Fruit fly (Drosophila melanogaster) whole organism, embryonic: ENCODE data around the gene neb.
A peak's percentile ranks its signal among the peaks of the same experiment; 100 is the strongest.

ENCODE experiments used
- Ada2b ChIP-seq: fragments of 200-800 bp; sonication (Bioruptor generic); IDR thresholded peaks from 2 replicates; pipeline ENCODE4 v1.3.6; 2022; ENCODE audit warnings: missing biosample characterization, missing genetic modification characterization
- Atf3 ChIP-seq: fragments of 200-800 bp; sonication (Bioruptor generic); optimal IDR thresholded peaks from 3 replicates; lab custom pipeline; 2016; ENCODE audit warnings: missing biosample characterization, missing genetic modification characterization
- Bdp1 ChIP-seq: fragments of 200-800 bp; sonication (Bioruptor generic); optimal IDR thresholded peaks from 3 replicates; lab custom pipeline; 2016; ENCODE audit warnings: missing biosample characterization, missing genetic modification characterization
- CG10209 ChIP-seq: fragments of 200-800 bp; sonication (Bioruptor generic); optimal IDR thresholded peaks from 3 replicates; lab custom pipeline; 2017; ENCODE audit warnings: missing biosample characterization, mild to moderate bottlenecking, missing genetic modification characterization, missing genetic modification reagents
- CG10979 ChIP-seq: fragments of 200-800 bp; sonication (Bioruptor generic); optimal IDR thresholded peaks from 2 replicates; lab custom pipeline; 2018; ENCODE audit warnings: missing biosample characterization, mild to moderate bottlenecking, missing genetic modification characterization, moderate library complexity
- CG12299 ChIP-seq: fragments of 200-800 bp; sonication (Bioruptor generic); optimal IDR thresholded peaks from 2 replicates; lab custom pipeline; 2018; ENCODE audit warnings: missing biosample characterization, mild to moderate bottlenecking, missing genetic modification characterization
- CG1233 ChIP-seq: fragments of 200-800 bp; sonication (Bioruptor generic); optimal IDR thresholded peaks from 4 replicates; lab custom pipeline; 2018; ENCODE audit warnings: missing biosample characterization, mild to moderate bottlenecking, missing genetic modification characterization
- CG14710 ChIP-seq: fragments of 200-800 bp; sonication (Bioruptor generic); optimal IDR thresholded peaks from 3 replicates; lab custom pipeline; 2019; ENCODE audit warnings: missing biosample characterization, mild to moderate bottlenecking, missing genetic modification characterization, moderate library complexity
- CG14965 ChIP-seq: fragments of 200-800 bp; sonication (Bioruptor generic); optimal IDR thresholded peaks from 2 replicates; lab custom pipeline; 2016; ENCODE audit warnings: missing biosample characterization, missing genetic modification characterization, borderline replicate concordance
- CG16813 ChIP-seq: fragments of 200-800 bp; sonication (Bioruptor generic); IDR thresholded peaks from 3 replicates; pipeline ENCODE4 v1.3.6; 2022; ENCODE audit warnings: missing biosample characterization, missing genetic modification characterization; ENCODE audit not compliant: partially characterized antibody
- CG17328 ChIP-seq: fragments of 200-800 bp; sonication (Bioruptor generic); IDR thresholded peaks from 2 replicates; pipeline ENCODE4 v1.3.6; 2022; ENCODE audit warnings: missing biosample characterization, missing genetic modification characterization
- CG17568 ChIP-seq: fragments of 200-800 bp; sonication (Bioruptor generic); optimal IDR thresholded peaks from 2 replicates; lab custom pipeline; 2018; ENCODE audit warnings: missing biosample characterization, mild to moderate bottlenecking, missing genetic modification characterization, moderate library complexity
- CG17912 ChIP-seq: fragments of 200-800 bp; sonication (Bioruptor generic); optimal IDR thresholded peaks from 2 replicates; lab custom pipeline; 2018; ENCODE audit warnings: missing biosample characterization, mild to moderate bottlenecking, missing genetic modification characterization
- CG2199 ChIP-seq: fragments of 200-800 bp; sonication (Bioruptor generic); IDR thresholded peaks from 3 replicates; pipeline ENCODE4 v1.3.6; 2022; ENCODE audit warnings: missing biosample characterization, missing genetic modification characterization
- CG2712 ChIP-seq: fragments of 200-800 bp; optimal IDR thresholded peaks from 3 replicates; lab custom pipeline; 2019; ENCODE audit warnings: missing biosample characterization, mild to moderate bottlenecking, missing genetic modification characterization, moderate library complexity
- CG32767 ChIP-seq: fragments of 200-800 bp; sonication (Bioruptor generic); IDR thresholded peaks from 2 replicates; pipeline ENCODE4 v1.3.6; 2022; ENCODE audit warnings: missing biosample characterization, missing genetic modification characterization
- CG32772 ChIP-seq: fragments of 200-800 bp; sonication (Bioruptor generic); IDR thresholded peaks from 2 replicates; pipeline ENCODE4 v1.3.6; 2022; ENCODE audit warnings: missing biosample characterization, missing genetic modification characterization
- CG4282 ChIP-seq: fragments of 200-800 bp; sonication (Bioruptor generic); optimal IDR thresholded peaks from 2 replicates; lab custom pipeline; 2016; ENCODE audit warnings: missing biosample characterization, missing genetic modification characterization
- CG4360 ChIP-seq: fragments of 200-800 bp; sonication (Bioruptor generic); IDR thresholded peaks from 2 replicates; pipeline ENCODE4 v1.3.6; 2022; ENCODE audit warnings: missing biosample characterization, missing genetic modification characterization
- CG4404 ChIP-seq: fragments of 200-800 bp; sonication (Bioruptor generic); IDR thresholded peaks from 2 replicates; pipeline ENCODE4 v1.3.6; 2022; ENCODE audit warnings: missing biosample characterization, missing genetic modification characterization
- CG5953 ChIP-seq: fragments of 200-800 bp; sonication (Bioruptor generic); IDR thresholded peaks from 2 replicates; pipeline ENCODE4 v1.3.6; 2022; ENCODE audit warnings: missing biosample characterization, missing genetic modification characterization
- CG6689 ChIP-seq: fragments of 200-800 bp; sonication (Bioruptor generic); IDR thresholded peaks from 2 replicates; pipeline ENCODE4 v1.3.6; 2022; ENCODE audit warnings: missing biosample characterization, missing genetic modification characterization
- CG9437 ChIP-seq: fragments of 200-800 bp; sonication (Bioruptor generic); optimal IDR thresholded peaks from 2 replicates; lab custom pipeline; 2018; ENCODE audit warnings: missing biosample characterization, mild to moderate bottlenecking, missing genetic modification characterization
- Dbx ChIP-seq: fragments of 200-800 bp; sonication (Bioruptor generic); IDR thresholded peaks from 3 replicates; pipeline ENCODE4 v1.3.6; 2022; ENCODE audit warnings: missing biosample characterization, missing genetic modification characterization
- Fer3 ChIP-seq: fragments of 200-800 bp; sonication (Bioruptor generic); optimal IDR thresholded peaks from 2 replicates; lab custom pipeline; 2018; ENCODE audit warnings: missing biosample characterization, mild to moderate bottlenecking, missing genetic modification characterization, moderate library complexity
- HLH3B ChIP-seq: fragments of 200-800 bp; sonication (Bioruptor generic); IDR thresholded peaks from 2 replicates; pipeline ENCODE4 v1.3.6; 2022; ENCODE audit warnings: missing biosample characterization, missing genetic modification characterization
- Hr51 ChIP-seq, 2 experiments: fragments of 200-800 bp; sonication (Bioruptor generic); optimal IDR thresholded peaks; 2 replicates in 1 of 2; 3 replicates in 1 of 2; lab custom pipeline; 2016 to 2018; ENCODE audit warnings: missing biosample characterization in 2 of 2, missing genetic modification characterization in 2 of 2, mild to moderate bottlenecking in 1 of 2, moderate library complexity in 1 of 2
- Lhr ChIP-seq: fragments of 200-800 bp; sonication (Bioruptor generic); optimal IDR thresholded peaks from 3 replicates; lab custom pipeline; 2017; ENCODE audit warnings: mild to moderate bottlenecking, missing biosample characterization, missing genetic modification reagents, missing genetic modification characterization
- Mes4 ChIP-seq: fragments of 200-800 bp; sonication (Bioruptor generic); optimal IDR thresholded peaks from 2 replicates; lab custom pipeline; 2016; ENCODE audit warnings: missing biosample characterization, missing genetic modification characterization
- Nf-YB ChIP-seq: fragments of 200-800 bp; sonication (Bioruptor generic); optimal IDR thresholded peaks from 3 replicates; lab custom pipeline; 2019; ENCODE audit warnings: missing biosample characterization, mild to moderate bottlenecking, missing genetic modification characterization, moderate library complexity
- Rx ChIP-seq: fragments of 200-800 bp; sonication (Bioruptor generic); IDR thresholded peaks from 2 replicates; pipeline ENCODE4 v1.3.6; 2022; ENCODE audit warnings: missing biosample characterization, missing genetic modification characterization
- Tbp ChIP-seq: fragments of >200 bp; optimal IDR thresholded peaks from 2 replicates; lab custom pipeline; 2018; ENCODE audit warnings: missing biosample characterization, missing genetic modification characterization
- Trl ChIP-seq, 3 experiments: fragments of >200 bp in 2 of 3; fragments of 200-800 bp in 1 of 3; sonication (Bioruptor generic) in 1 of 3; optimal IDR thresholded peaks; 2 replicates in 1 of 3; 3 replicates in 2 of 3; lab custom pipeline; 2016 to 2017; ENCODE audit warnings: missing biosample characterization in 1 of 3, missing genetic modification characterization in 1 of 3
- abd-A ChIP-seq: fragments of 200-800 bp; sonication (Bioruptor generic); optimal IDR thresholded peaks from 3 replicates; lab custom pipeline; 2019; ENCODE audit warnings: missing biosample characterization, mild to moderate bottlenecking, missing genetic modification characterization, moderate library complexity
- amos ChIP-seq: fragments of 200-800 bp; sonication (Bioruptor generic); IDR thresholded peaks from 2 replicates; pipeline ENCODE4 v1.3.6; 2022; ENCODE audit warnings: missing biosample characterization, missing genetic modification characterization; ENCODE audit not compliant: partially characterized antibody
- croc ChIP-seq: fragments of 200-800 bp; sonication (Bioruptor generic); conservative IDR thresholded peaks from 3 replicates; pipeline ENCODE4 v1.3.6; 2022; ENCODE audit warnings: missing biosample characterization, missing genetic modification characterization
- dan ChIP-seq: fragments of 200-800 bp; sonication (Bioruptor generic); IDR thresholded peaks from 2 replicates; pipeline ENCODE4 v1.3.6; 2022; ENCODE audit warnings: missing biosample characterization, missing genetic modification characterization
- dysf ChIP-seq: fragments of 200-800 bp; sonication (Bioruptor generic); IDR thresholded peaks from 3 replicates; pipeline ENCODE4 v1.3.6; 2022; ENCODE audit warnings: missing biosample characterization, missing genetic modification characterization
- en ChIP-seq: fragments of 200-800 bp; sonication (Bioruptor generic); optimal IDR thresholded peaks from 2 replicates; lab custom pipeline; 2016; ENCODE audit warnings: missing biosample characterization, missing genetic modification characterization
- ewg ChIP-seq: fragments of 200-800 bp; sonication (Bioruptor generic); optimal IDR thresholded peaks from 3 replicates; lab custom pipeline; 2017; ENCODE audit warnings: mild to moderate bottlenecking, missing biosample characterization, missing genetic modification reagents, missing genetic modification characterization
- eyg ChIP-seq: fragments of 200-800 bp; sonication (Bioruptor generic); optimal IDR thresholded peaks from 3 replicates; lab custom pipeline; 2016; ENCODE audit warnings: missing biosample characterization, missing genetic modification characterization
- gfzf ChIP-seq: fragments of 200-800 bp; sonication (Bioruptor generic); optimal IDR thresholded peaks from 2 replicates; lab custom pipeline; 2016; ENCODE audit warnings: missing biosample characterization, mild to moderate bottlenecking, missing genetic modification characterization, moderate library complexity
- kah ChIP-seq: fragments of 200-800 bp; sonication (Bioruptor generic); optimal IDR thresholded peaks from 2 replicates; lab custom pipeline; 2018; ENCODE audit warnings: missing biosample characterization, mild to moderate bottlenecking, missing genetic modification characterization
- lov ChIP-seq, 2 experiments: fragments of 200-800 bp in 1 of 2; fragments of >200 bp in 1 of 2; sonication (Bioruptor generic) in 1 of 2; IDR thresholded peaks in 1 of 2; optimal IDR thresholded peaks in 1 of 2; 2 replicates in 1 of 2; 3 replicates in 1 of 2; pipeline versions ENCODE4 v1.3.6 to Lab custom; 2017 to 2022; ENCODE audit warnings: missing biosample characterization in 1 of 2, missing genetic modification characterization in 1 of 2
- nerfin-2 ChIP-seq: fragments of 200-800 bp; sonication (Bioruptor generic); IDR thresholded peaks from 2 replicates; pipeline ENCODE4 v1.3.6; 2022; ENCODE audit warnings: missing biosample characterization, missing genetic modification characterization; ENCODE audit not compliant: partially characterized antibody
- peb ChIP-seq: fragments of 200-800 bp; sonication (Bioruptor generic); IDR thresholded peaks from 2 replicates; pipeline ENCODE4 v1.3.6; 2022; ENCODE audit warnings: missing biosample characterization, missing genetic modification characterization
- sd ChIP-seq: fragments of 200-800 bp; sonication (Bioruptor generic); optimal IDR thresholded peaks from 3 replicates; lab custom pipeline; 2018; ENCODE audit warnings: missing biosample characterization, mild to moderate bottlenecking, missing genetic modification characterization, moderate library complexity
- sisA ChIP-seq: fragments of 200-800 bp; sonication (Bioruptor generic); IDR thresholded peaks from 2 replicates; pipeline ENCODE4 v1.3.6; 2022; ENCODE audit warnings: missing biosample characterization, missing genetic modification characterization
- stwl ChIP-seq: fragments of 200-800 bp; sonication (Bioruptor generic); optimal IDR thresholded peaks from 3 replicates; lab custom pipeline; 2018; ENCODE audit warnings: missing biosample characterization, mild to moderate bottlenecking, missing genetic modification characterization, moderate library complexity
- twi ChIP-seq: fragments of 200-800 bp; optimal IDR thresholded peaks from 2 replicates; lab custom pipeline; 2019; ENCODE audit warnings: missing biosample characterization, mild to moderate bottlenecking, missing genetic modification characterization, moderate library complexity
- zf30C ChIP-seq: fragments of 200-800 bp; sonication (Bioruptor generic); optimal IDR thresholded peaks from 3 replicates; lab custom pipeline; 2018; ENCODE audit warnings: missing biosample characterization, mild to moderate bottlenecking, missing genetic modification characterization

Gene neb

DNA sequence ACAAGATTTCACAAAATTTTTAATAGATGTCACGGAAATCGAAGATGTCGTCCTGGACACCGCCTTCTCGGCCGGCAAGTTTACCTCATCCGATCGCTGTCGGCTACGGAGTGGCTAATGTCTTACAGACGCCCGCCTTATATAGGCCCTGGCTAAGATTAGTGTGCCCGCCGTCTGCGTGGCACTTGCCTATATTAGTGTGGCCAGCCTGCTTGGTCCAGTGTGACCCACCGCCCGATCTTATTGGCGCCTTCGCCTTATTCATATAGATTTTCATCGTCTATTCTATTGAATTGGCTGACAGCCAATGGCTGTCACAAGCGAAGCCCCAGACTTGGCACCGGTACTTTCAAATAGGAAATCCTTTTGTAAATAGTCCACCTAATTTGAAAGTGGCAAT, 40.3 kb downstream of the neb start (continued):
- no peak for TF ChIP-seq Mes4 (GFP tag; lab: Kevin White, UChicago)
- no peak for TF ChIP-seq HLH3B (GFP tag; lab: Robert Waterston, UW)
- no peak for TF ChIP-seq Rx
- no peak for TF ChIP-seq CG1233 (GFP tag; lab: Kevin White, UChicago)
- TF ChIP-seq abd-A (tag; lab: Kevin White, UChicago) = no peak
- TF ChIP-seq CG2199 (GFP tag; lab: Robert Waterston, UW) = 0 out of 3 replicates have a peak, but pooled peaks have one; percentile 11
- TF ChIP-seq CG32772 (GFP tag; lab: Robert Waterston, UW) = no peak
- TF ChIP-seq CG32767 = no peak
- no peak for TF ChIP-seq peb (GFP tag; lab: Robert Waterston, UW)
- TF ChIP-seq Ada2b (GFP tag; lab: Robert Waterston, UW) = no peak
- TF ChIP-seq nerfin-2 (GFP tag; lab: Robert Waterston, UW) = no peak
- no peak for TF ChIP-seq CG5953 (GFP tag; lab: Robert Waterston, UW)
- TF ChIP-seq stwl (tag; lab: Kevin White, UChicago) = peak; percentile 51
- TF ChIP-seq en (GFP tag; lab: Kevin White, UChicago) = no peak
- TF ChIP-seq kah (GFP tag; lab: Kevin White, UChicago) = no peak
- no peak for TF ChIP-seq CG14965 (GFP tag; lab: Kevin White, UChicago)
- no peak for TF ChIP-seq CG6689 (GFP tag; lab: Robert Waterston, UW)
- TF ChIP-seq CG12299 (tag; lab: Kevin White, UChicago) = no peak
- no peak for TF ChIP-seq Fer3
- TF ChIP-seq sd = no peak
- TF ChIP-seq CG4404 (GFP tag; lab: Robert Waterston, UW) = no peak
- no peak for TF ChIP-seq CG2712 (tag; lab: Kevin White, UChicago)
- TF ChIP-seq twi (tag; lab: Kevin White, UChicago) = no peak
- TF ChIP-seq lov (optimal IDR thresholded peaks at IDR 0.05; lab: Kevin White, UChicago) = no peak
- TF ChIP-seq lov (GFP tag; IDR thresholded peaks at IDR 0.05; lab: Robert Waterston, UW) = no peak
- TF ChIP-seq CG17328 = no peak
- no peak for TF ChIP-seq Bdp1 (GFP tag; lab: Kevin White, UChicago)
- TF ChIP-seq Tbp (GFP tag; lab: Kevin White, UChicago) = no peak
- TF ChIP-seq CG10209 (GFP tag; lab: Kevin White, UChicago) = no peak
- peak; percentile 37 for TF ChIP-seq gfzf (GFP tag; lab: Kevin White, UChicago)
- TF ChIP-seq Lhr (GFP tag; lab: Kevin White, UChicago) = peak; percentile 89
- TF ChIP-seq ewg (GFP tag; lab: Kevin White, UChicago) = no peak
- no peak for TF ChIP-seq eyg
- no peak for TF ChIP-seq CG9437 (GFP tag; lab: Kevin White, UChicago)
- no peak for TF ChIP-seq Dbx
- TF ChIP-seq CG4282 (GFP tag; lab: Kevin White, UChicago) = no peak
- TF ChIP-seq CG4360 = no peak
- TF ChIP-seq CG17568 (GFP tag; lab: Kevin White, UChicago) = no peak
- no peak for TF ChIP-seq croc
- TF ChIP-seq CG17912 (GFP tag; lab: Kevin White, UChicago) = no peak
- peak; percentile 16; the same call in 1 of the 2 replicates for TF ChIP-seq amos (GFP tag; lab: Robert Waterston, UW)
- peak; percentile 12 for TF ChIP-seq CG14710 (tag; lab: Kevin White, UChicago)
- TF ChIP-seq Trl (optimal IDR thresholded peaks at IDR 0.05; lab: Kevin White, UChicago) = no peak
- TF ChIP-seq Trl (GFP tag; optimal IDR thresholded peaks at IDR 0.05; lab: Kevin White, UChicago) = no peak
- no peak for TF ChIP-seq CG10979 (tag; lab: Kevin White, UChicago)
- no peak for TF ChIP-seq sisA (GFP tag; lab: Robert Waterston, UW)
- TF ChIP-seq Nf-YB (GFP tag; lab: Kevin White, UChicago) = no peak
- TF ChIP-seq Atf3 (GFP tag; lab: Kevin White, UChicago) = no peak
- no peak for TF ChIP-seq dysf
- no peak for TF ChIP-seq CG16813
- no peak for TF ChIP-seq dan (GFP tag; lab: Robert Waterston, UW)
- TF ChIP-seq zf30C = no peak
- TF ChIP-seq Hr51 (GFP tag; optimal IDR thresholded peaks at IDR 0.05; lab: Kevin White, UChicago) = no peak
